Worm (Caenorhabditis elegans): ENCODE data around the gene nas-12.

Gene nas-12

DNA sequence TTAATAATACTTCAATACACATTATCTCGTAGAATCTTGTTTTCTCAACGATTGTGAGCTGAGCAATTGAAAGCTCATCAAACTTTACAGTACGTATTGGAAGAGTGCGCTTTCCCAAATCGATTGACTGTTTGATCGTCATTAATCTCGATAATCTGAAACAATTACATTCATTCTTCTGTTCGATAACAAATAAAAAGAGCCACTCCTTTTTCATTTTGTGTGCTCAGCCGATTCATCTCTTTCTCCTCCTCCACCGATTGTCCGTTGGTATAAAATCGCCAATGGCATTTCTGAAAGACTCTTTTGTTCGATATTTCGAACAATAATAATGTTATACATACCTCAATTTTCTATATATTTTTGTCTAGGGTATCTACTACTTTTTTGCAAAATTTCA is at the start of gene nas-12:
TSS of gene nas-12 (plus strand) at position 301 of the 400 bp plus-strand sequence.
- TF ChIP-seq nhr-76 (tag; optimal IDR thresholded peaks at IDR 0.05) (no peak), sem-2 (GFP tag; optimal IDR thresholded peaks at IDR 0.05) (no peak), snpc-4 (tag; optimal IDR thresholded peaks at IDR 0.05) (no peak), lin-32 (GFP tag; optimal IDR thresholded peaks at IDR 0.05) (no peak), M03D4.4 (tag; optimal IDR thresholded peaks at IDR 0.05) (no peak), nhr-237 (tag; optimal IDR thresholded peaks at IDR 0.05) (no peak), tbx-8 (GFP tag; optimal IDR thresholded peaks at IDR 0.05) (no peak), ham-2 (GFP tag; optimal IDR thresholded peaks at IDR 0.05) (no peak), mls-2 (tag; optimal IDR thresholded peaks at IDR 0.05) (no peak), pha-4 (tag; optimal IDR thresholded peaks at IDR 0.05) (no peak), unc-62 (GFP tag; optimal IDR thresholded peaks at IDR 0.05) (no peak), flh-1 (GFP tag; optimal IDR thresholded peaks at IDR 0.05) (no peak), blmp-1 (tag; optimal IDR thresholded peaks at IDR 0.05) (no peak), unc-39 (tag; optimal IDR thresholded peaks at IDR 0.05) (no peak), mab-5 (tag; optimal IDR thresholded peaks at IDR 0.05) (no peak), bed-3 (GFP tag; optimal IDR thresholded peaks at IDR 0.05) (no peak)

DNA sequence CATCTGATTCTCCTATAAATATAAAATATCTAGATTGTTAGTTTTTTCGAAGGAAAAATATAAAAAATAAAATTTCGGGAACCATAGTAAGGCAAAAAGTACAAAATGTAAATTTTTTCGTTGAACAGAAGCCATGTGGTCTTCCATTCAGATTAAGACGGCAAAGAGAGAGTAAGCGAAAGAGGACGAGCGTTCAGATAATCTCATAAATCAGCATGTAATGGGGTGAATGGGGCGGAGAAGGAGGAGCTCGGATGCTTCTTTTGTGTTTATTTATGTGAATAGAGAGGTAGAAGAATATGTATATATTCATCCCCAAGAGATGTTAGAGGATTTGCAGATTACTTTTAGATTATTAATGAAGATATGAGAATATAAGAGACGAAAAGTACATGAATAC is 49.5 kb upstream of the nas-12 start, which contains the start of gene pxf-1:
TSS of gene pxf-1 (minus strand) at position 14 of the 400 bp plus-strand sequence.
- TF ChIP-seq ces-1 (GFP tag; optimal IDR thresholded peaks at IDR 0.05) (peak; percentile 59), ceh-39 (tag; optimal IDR thresholded peaks at IDR 0.05) (no peak), flh-1 (GFP tag; optimal IDR thresholded peaks at IDR 0.05) (no peak)

DNA sequence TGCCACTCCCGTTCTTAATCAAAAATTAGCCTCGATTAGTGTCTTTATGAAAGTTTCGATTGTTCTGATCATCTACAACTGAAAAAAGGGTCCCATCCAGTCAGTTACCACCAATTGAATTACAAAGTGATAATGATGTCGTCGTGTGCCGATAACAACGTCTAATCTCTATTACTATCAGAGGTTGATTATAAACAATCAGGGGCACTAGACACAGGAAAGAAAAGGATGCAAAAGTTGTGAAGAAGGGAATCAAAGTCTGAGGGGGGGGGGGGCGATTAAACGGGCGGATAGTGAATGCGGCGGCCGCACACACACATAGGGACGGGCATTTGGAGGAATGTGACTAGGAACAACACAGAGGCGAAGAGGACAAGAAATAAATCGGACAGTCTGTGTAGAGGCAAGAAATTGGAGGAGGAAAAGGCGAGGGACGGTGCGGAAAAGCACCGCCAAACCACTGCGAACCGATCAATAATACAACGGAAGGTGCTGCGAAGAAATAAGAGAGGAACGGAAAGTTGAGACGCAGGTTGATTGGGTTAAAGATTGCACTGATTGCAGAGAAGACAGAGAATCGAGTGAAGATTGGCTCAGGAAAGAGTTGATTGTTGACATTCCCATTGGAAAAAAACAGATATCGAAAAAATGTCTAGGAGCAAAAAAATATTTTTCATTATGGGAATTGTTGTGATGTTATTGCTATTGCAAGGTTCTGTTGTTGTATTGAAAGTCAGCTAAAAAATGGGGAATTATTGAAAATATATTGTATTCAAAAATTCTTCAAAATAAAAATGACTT is 48.7 kb upstream of the nas-12 start:
- TF ChIP-seq pha-4 (tag; optimal IDR thresholded peaks at IDR 0.05) = peak; percentile 13
- peak; percentile 20 for TF ChIP-seq cnd-1 (tag; optimal IDR thresholded peaks at IDR 0.05)
- TF ChIP-seq sptf-1 (tag; optimal IDR thresholded peaks at IDR 0.05) = peak; percentile 14
- TF ChIP-seq drap-1 (GFP tag; optimal IDR thresholded peaks at IDR 0.05) = peak; percentile 63
- peak; percentile 51 for TF ChIP-seq mls-2 (tag; optimal IDR thresholded peaks at IDR 0.05)
- TF ChIP-seq tbx-8 (GFP tag; optimal IDR thresholded peaks at IDR 0.05) = no peak
- peak; percentile 9 for TF ChIP-seq unc-120 (tag; optimal IDR thresholded peaks at IDR 0.05; ENCODE audit: poor library complexity, severe bottlenecking)
- TF ChIP-seq lsy-2 (tag; optimal IDR thresholded peaks at IDR 0.05) = no peak
- peak; percentile 22 for TF ChIP-seq ham-2 (GFP tag; optimal IDR thresholded peaks at IDR 0.05)
- TF ChIP-seq M03D4.4 (tag; optimal IDR thresholded peaks at IDR 0.05) = peak; percentile 60
- no peak for TF ChIP-seq unc-39 (tag; optimal IDR thresholded peaks at IDR 0.05)
- TF ChIP-seq lin-13 (tag; optimal IDR thresholded peaks at IDR 0.05) = no peak
- no peak for TF ChIP-seq snpc-4 (tag; optimal IDR thresholded peaks at IDR 0.05)

DNA sequence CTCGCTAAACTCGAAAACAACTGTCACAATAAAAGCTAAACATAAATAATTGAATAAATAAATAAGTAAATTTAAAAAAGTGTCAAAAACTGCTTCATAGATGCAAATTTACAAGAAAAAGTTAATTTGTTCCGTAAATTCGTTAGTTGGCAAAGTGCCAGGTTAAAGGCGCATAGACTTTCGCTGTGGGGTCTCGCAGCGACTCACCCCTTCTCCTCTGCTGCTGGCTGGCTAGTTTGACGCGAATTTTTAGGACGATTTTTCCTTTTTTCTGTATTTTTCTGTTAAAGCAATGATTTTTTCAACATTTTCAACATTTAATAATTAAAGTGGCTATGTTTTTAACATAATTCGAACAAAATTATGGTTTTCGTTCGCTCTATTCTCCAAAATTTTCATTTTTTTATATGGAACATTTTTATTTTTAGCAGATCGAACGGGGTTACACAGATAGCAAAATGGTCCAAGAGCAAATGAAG is 47.5 kb upstream of the nas-12 start, which contains the start of gene rack-1:
TSS of gene rack-1 (plus strand) at position 429 of the 479 bp plus-strand sequence.
- TF ChIP-seq pha-4 (tag; optimal IDR thresholded peaks at IDR 0.05) (peak; percentile 48), lsy-2 (tag; optimal IDR thresholded peaks at IDR 0.05) (peak; percentile 59), mep-1 (tag; optimal IDR thresholded peaks at IDR 0.05) (peak; percentile 64), hlh-1 (tag; optimal IDR thresholded peaks at IDR 0.05) (no peak), lin-13 (tag; optimal IDR thresholded peaks at IDR 0.05) (no peak), ceh-43 (GFP tag; optimal IDR thresholded peaks at IDR 0.05) (no peak), nhr-237 (tag; optimal IDR thresholded peaks at IDR 0.05) (peak; percentile 33), unc-62 (GFP tag; optimal IDR thresholded peaks at IDR 0.05) (peak; percentile 4), unc-120 (tag; optimal IDR thresholded peaks at IDR 0.05; ENCODE audit: poor library complexity, severe bottlenecking) (no peak), cnd-1 (tag; optimal IDR thresholded peaks at IDR 0.05) (no peak), nhr-28 (tag; optimal IDR thresholded peaks at IDR 0.05) (no peak), flh-1 (GFP tag; optimal IDR thresholded peaks at IDR 0.05) (no peak), ces-1 (GFP tag; optimal IDR thresholded peaks at IDR 0.05) (peak; percentile 83), ceh-39 (tag; optimal IDR thresholded peaks at IDR 0.05) (peak; percentile 27), nhr-2 (tag; optimal IDR thresholded peaks at IDR 0.05) (no peak)

DNA sequence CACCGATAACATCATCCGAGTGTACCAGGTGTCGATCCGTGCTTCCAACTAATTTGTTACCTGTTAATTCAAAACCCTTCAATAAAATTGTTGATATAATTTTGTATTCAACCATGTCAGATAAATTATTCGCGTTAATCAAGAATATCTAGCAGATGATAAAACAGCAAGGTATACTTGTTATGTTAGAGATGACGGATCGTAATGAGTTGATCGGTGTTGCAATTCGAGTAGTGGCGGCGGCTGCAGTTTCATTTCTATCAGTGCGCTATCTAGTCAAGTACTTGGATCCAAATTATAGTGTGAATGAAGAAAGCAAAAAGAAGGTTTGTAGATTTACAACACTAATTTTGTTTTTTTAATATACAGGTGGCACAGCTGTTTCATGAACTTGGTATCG is 46.0 kb upstream of the nas-12 start, which contains the start of gene mspn-1:
TSS of gene mspn-1 (plus strand) at position 190 of the 400 bp plus-strand sequence.
- TF ChIP-seq tbx-8 (GFP tag; optimal IDR thresholded peaks at IDR 0.05) (no peak), lin-32 (GFP tag; optimal IDR thresholded peaks at IDR 0.05) (no peak), elt-3 (tag; optimal IDR thresholded peaks at IDR 0.05) (no peak), drap-1 (GFP tag; optimal IDR thresholded peaks at IDR 0.05) (no peak), blmp-1 (tag; optimal IDR thresholded peaks at IDR 0.05) (no peak), hlh-1 (tag; optimal IDR thresholded peaks at IDR 0.05) (no peak), nhr-237 (tag; optimal IDR thresholded peaks at IDR 0.05) (no peak), ztf-11 (tag; optimal IDR thresholded peaks at IDR 0.05) (no peak), snpc-4 (tag; optimal IDR thresholded peaks at IDR 0.05) (no peak), ceh-43 (GFP tag; optimal IDR thresholded peaks at IDR 0.05) (no peak), ceh-39 (tag; optimal IDR thresholded peaks at IDR 0.05) (no peak), flh-1 (GFP tag; optimal IDR thresholded peaks at IDR 0.05) (no peak), cnd-1 (tag; optimal IDR thresholded peaks at IDR 0.05) (no peak), nhr-2 (tag; optimal IDR thresholded peaks at IDR 0.05) (no peak), unc-62 (GFP tag; optimal IDR thresholded peaks at IDR 0.05) (no peak)
